Worm (Caenorhabditis elegans) whole organism, L3 larva: Measurements from ENCODE around the gene cls-3.

Experiments
- R02D3.7 ChIP-seq: fragments of 150-350 bp; optimal IDR thresholded peaks from 2 replicates; lab custom pipeline; 2014; ENCODE audit warnings: missing biosample characterization, missing genetic modification characterization
- ZK546.5 ChIP-seq: sonication (generic microtip); optimal IDR thresholded peaks from 2 replicates; lab custom pipeline; 2017; ENCODE audit warnings: missing biosample characterization, missing genetic modification characterization
- aly-2 ChIP-seq: fragments of 150-350 bp; optimal IDR thresholded peaks from 2 replicates; lab custom pipeline; 2014; ENCODE audit warnings: missing biosample characterization, missing genetic modification characterization
- ceh-16 ChIP-seq: sonication (generic microtip); optimal IDR thresholded peaks from 2 replicates; lab custom pipeline; 2017; ENCODE audit warnings: missing biosample characterization, missing genetic modification characterization
- ceh-28 ChIP-seq: fragments of 150-350 bp; optimal IDR thresholded peaks from 2 replicates; lab custom pipeline; 2014; ENCODE audit warnings: missing biosample characterization, missing genetic modification reagents, missing genetic modification characterization
- ceh-9 ChIP-seq: sonication (generic microtip); optimal IDR thresholded peaks from 2 replicates; lab custom pipeline; 2018; ENCODE audit warnings: missing biosample characterization, missing genetic modification characterization
- elt-2 ChIP-seq: sonication (generic microtip); optimal IDR thresholded peaks from 2 replicates; lab custom pipeline; 2016; ENCODE audit warnings: missing genetic modification reagents, mild to moderate bottlenecking, missing genetic modification characterization, missing compliant biosample characterization
- elt-3 ChIP-seq, 3 experiments: fragments of 150-350 bp in 1 of 3; sonication (generic microtip) in 2 of 3; optimal IDR thresholded peaks; 2 replicates in 2 of 3; 4 replicates in 1 of 3; lab custom pipeline; 2014 to 2017; ENCODE audit warnings: missing biosample characterization in 3 of 3, missing genetic modification characterization in 3 of 3
- eor-1 ChIP-seq, 2 experiments: fragments of 150-350 bp; optimal IDR thresholded peaks; 2 replicates each; lab custom pipeline; 2014 to 2018; ENCODE audit warnings: missing biosample characterization in 2 of 2, missing genetic modification characterization in 2 of 2
- fkh-2 ChIP-seq: fragments of 150-350 bp; optimal IDR thresholded peaks from 2 replicates; lab custom pipeline; 2014; ENCODE audit warnings: missing biosample characterization, missing genetic modification reagents, missing genetic modification characterization
- hmg-11 ChIP-seq: sonication (generic microtip); optimal IDR thresholded peaks from 2 replicates; lab custom pipeline; 2016; ENCODE audit warnings: missing genetic modification characterization, missing compliant biosample characterization
- lin-15B ChIP-seq: fragments of 150-350 bp; optimal IDR thresholded peaks from 2 replicates; lab custom pipeline; 2014; ENCODE audit warnings: missing biosample characterization, missing genetic modification characterization
- lin-39 ChIP-seq: fragments of 150-350 bp; optimal IDR thresholded peaks from 2 replicates; lab custom pipeline; 2018; ENCODE audit warnings: missing biosample characterization, missing genetic modification reagents, missing genetic modification characterization
- mdl-1 ChIP-seq: fragments of 150-350 bp; optimal IDR thresholded peaks from 2 replicates; lab custom pipeline; 2014; ENCODE audit warnings: missing biosample characterization, missing genetic modification characterization
- mml-1 ChIP-seq: fragments of 150-350 bp; sonication (generic microtip); optimal IDR thresholded peaks from 3 replicates; lab custom pipeline; 2014; ENCODE audit warnings: missing biosample characterization, missing genetic modification characterization
- nfya-1 ChIP-seq: sonication (generic microtip); optimal IDR thresholded peaks from 2 replicates; lab custom pipeline; 2017; ENCODE audit warnings: missing genetic modification characterization, mild to moderate bottlenecking, missing compliant biosample characterization, antibody characterized with exemption, moderate library complexity; ENCODE audit not compliant: insufficient read depth
- nhr-11 ChIP-seq: fragments of 150-350 bp; optimal IDR thresholded peaks from 2 replicates; lab custom pipeline; 2014; ENCODE audit warnings: missing biosample characterization, missing genetic modification characterization
- nhr-12 ChIP-seq: fragments of 150-350 bp; optimal IDR thresholded peaks from 2 replicates; lab custom pipeline; 2014; ENCODE audit warnings: missing biosample characterization, missing genetic modification characterization
- nhr-23 ChIP-seq: fragments of 150-350 bp; optimal IDR thresholded peaks from 2 replicates; lab custom pipeline; 2014; ENCODE audit warnings: missing biosample characterization, missing genetic modification reagents, missing genetic modification characterization
- nhr-237 ChIP-seq: fragments of 150-350 bp; optimal IDR thresholded peaks from 2 replicates; lab custom pipeline; 2014; ENCODE audit warnings: missing biosample characterization, missing genetic modification characterization
- nhr-25 ChIP-seq: sonication (generic microtip); optimal IDR thresholded peaks from 2 replicates; lab custom pipeline; 2017; ENCODE audit warnings: missing biosample characterization, missing genetic modification characterization
- nhr-43 ChIP-seq: sonication (generic microtip); optimal IDR thresholded peaks from 2 replicates; lab custom pipeline; 2016; ENCODE audit warnings: mild to moderate bottlenecking, missing genetic modification characterization, missing compliant biosample characterization; ENCODE audit not compliant: poor library complexity, severe bottlenecking
- nhr-67 ChIP-seq: fragments of 150-350 bp; optimal IDR thresholded peaks from 2 replicates; lab custom pipeline; 2014; ENCODE audit warnings: missing biosample characterization, missing genetic modification characterization
- nhr-76 ChIP-seq: fragments of 150-350 bp; sonication (generic microtip); optimal IDR thresholded peaks from 5 replicates; lab custom pipeline; 2014; ENCODE audit warnings: missing biosample characterization, missing genetic modification characterization
- nhr-77 ChIP-seq: fragments of 150-350 bp; optimal IDR thresholded peaks from 2 replicates; lab custom pipeline; 2014; ENCODE audit warnings: missing biosample characterization, missing genetic modification characterization
- pha-4 ChIP-seq: fragments of 150-350 bp; optimal IDR thresholded peaks from 2 replicates; lab custom pipeline; 2014; ENCODE audit warnings: missing biosample characterization, missing genetic modification reagents, missing genetic modification characterization
- pqm-1 ChIP-seq: fragments of 150-350 bp; optimal IDR thresholded peaks from 2 replicates; lab custom pipeline; 2017; ENCODE audit warnings: missing biosample characterization, missing genetic modification characterization, inconsistent platforms
- sea-2 ChIP-seq: fragments of 150-350 bp; sonication (generic microtip); optimal IDR thresholded peaks from 4 replicates; lab custom pipeline; 2014; ENCODE audit warnings: missing biosample characterization, missing genetic modification reagents, missing genetic modification characterization
- unc-39 ChIP-seq: sonication (generic microtip); optimal IDR thresholded peaks from 4 replicates; lab custom pipeline; 2017; ENCODE audit warnings: missing biosample characterization, missing genetic modification characterization
- unc-62 ChIP-seq: fragments of 150-350 bp; sonication (generic microtip); optimal IDR thresholded peaks from 4 replicates; lab custom pipeline; 2014; ENCODE audit warnings: missing biosample characterization, missing genetic modification reagents, missing genetic modification characterization
- zag-1 ChIP-seq: fragments of 150-350 bp; optimal IDR thresholded peaks from 2 replicates; lab custom pipeline; 2014; ENCODE audit warnings: missing biosample characterization, missing genetic modification characterization
- ztf-4 ChIP-seq: fragments of 150-350 bp; optimal IDR thresholded peaks from 2 replicates; lab custom pipeline; 2014; ENCODE audit warnings: missing biosample characterization, missing genetic modification characterization

Gene cls-3

DNA sequence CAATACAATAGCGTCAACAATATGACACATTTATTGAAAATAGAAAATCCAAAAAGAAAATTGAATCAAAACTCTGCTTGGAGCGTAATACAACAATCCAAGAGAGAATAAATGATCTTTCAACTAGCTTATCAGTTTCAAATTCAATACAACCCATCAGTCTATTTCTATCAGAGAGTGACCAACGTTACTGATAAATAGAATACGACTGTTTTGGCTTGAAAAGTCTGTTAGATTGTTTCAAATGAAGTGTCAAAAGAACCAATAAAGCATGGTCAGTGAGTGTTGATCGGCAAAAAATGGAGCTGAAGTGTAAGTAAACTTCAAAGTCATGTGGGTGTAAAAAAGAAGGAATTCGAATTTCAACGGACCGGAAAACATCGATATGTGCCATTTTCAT lies 46.7 kb upstream of the cls-3 start:
- peak; percentile 42 for TF ChIP-seq elt-2 (tag; lab: Kevin White, UChicago)
- TF ChIP-seq ceh-9: no peak
- TF ChIP-seq pha-4 (tag; lab: Kevin White, UChicago): peak; percentile 2
- TF ChIP-seq pqm-1: peak; percentile 11

ce11 chrIII:9236228-9236627 lies 45.3 kb upstream of the cls-3 start, which contains the start of gene T23G5.2:
T23G5.2 (minus strand) TSS chrIII:9236328.
- no peak for TF ChIP-seq elt-2 (tag; lab: Kevin White, UChicago)

ce11 chrIII:9231173-9231572 lies 40.3 kb upstream of the cls-3 start, which contains the start of gene T23G5.3:
T23G5.3 (minus strand) TSS chrIII:9231273.
- no peak for TF ChIP-seq elt-2 (tag; lab: Kevin White, UChicago)
- no peak for TF ChIP-seq unc-39 (tag; lab: Kevin White, UChicago)
- TF ChIP-seq ztf-4: no peak
- no peak for TF ChIP-seq nhr-76
- no peak for TF ChIP-seq ceh-9
- no peak for TF ChIP-seq zag-1 (tag; lab: Kevin White, UChicago)
- no peak for TF ChIP-seq nhr-67 (tag; lab: Kevin White, UChicago)
- TF ChIP-seq nhr-43: no peak
- TF ChIP-seq ZK546.5 (tag; lab: Kevin White, UChicago): no peak
- TF ChIP-seq mdl-1 (tag; lab: Kevin White, UChicago): no peak
- TF ChIP-seq sea-2 (GFP tag; lab: Kevin White, UChicago): no peak
- no peak for TF ChIP-seq lin-39 (tag; lab: Kevin White, UChicago)
- no peak for TF ChIP-seq hmg-11

- TF ChIP-seq R02D3.7 (no peak), nfya-1 (no peak)
Observed at ce11 chrIII:9228722-9229121, 37.8 kb upstream of the cls-3 start, which contains the start of gene rnr-1. rnr-1 (minus strand) TSS chrIII:9228798.

DNA sequence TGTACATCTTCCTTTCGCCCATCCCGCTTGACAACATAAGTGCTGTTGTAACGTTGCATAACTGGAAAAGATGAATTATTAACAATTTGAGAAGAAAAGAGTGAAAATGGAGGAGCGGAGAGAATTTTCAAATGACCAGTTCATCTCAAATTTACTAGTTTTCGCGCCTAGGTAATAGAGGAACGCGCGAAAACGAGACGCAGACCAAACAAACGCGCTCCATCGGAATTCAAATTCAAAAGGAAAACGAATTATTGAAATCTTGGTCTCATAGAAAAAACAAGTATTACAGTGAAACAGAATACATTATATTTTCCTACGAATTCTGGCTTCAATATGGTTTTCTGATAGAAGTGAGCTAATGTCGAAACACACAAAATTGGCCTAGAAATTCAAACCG lies 37.3 kb upstream of the cls-3 start:
- peak; percentile 5 for TF ChIP-seq lin-39 (tag; lab: Kevin White, UChicago)
- no peak for TF ChIP-seq nhr-237 (tag; lab: Kevin White, UChicago)
- no peak for TF ChIP-seq nhr-77 (tag; lab: Kevin White, UChicago)
- TF ChIP-seq unc-62: no peak
- TF ChIP-seq nhr-25: peak; percentile 48
- peak; percentile 85 for TF ChIP-seq pha-4 (tag; lab: Kevin White, UChicago)
- TF ChIP-seq mml-1 (tag; lab: Kevin White, UChicago): no peak
- TF ChIP-seq lin-15B (tag; lab: Kevin White, UChicago): peak; percentile 67
- TF ChIP-seq aly-2: no peak
- TF ChIP-seq ZK546.5 (tag; lab: Kevin White, UChicago): no peak
- peak; percentile 60 for TF ChIP-seq nfya-1
- peak; percentile 10 for TF ChIP-seq elt-2 (tag; lab: Kevin White, UChicago)
- peak; percentile 13 for TF ChIP-seq pqm-1

DNA sequence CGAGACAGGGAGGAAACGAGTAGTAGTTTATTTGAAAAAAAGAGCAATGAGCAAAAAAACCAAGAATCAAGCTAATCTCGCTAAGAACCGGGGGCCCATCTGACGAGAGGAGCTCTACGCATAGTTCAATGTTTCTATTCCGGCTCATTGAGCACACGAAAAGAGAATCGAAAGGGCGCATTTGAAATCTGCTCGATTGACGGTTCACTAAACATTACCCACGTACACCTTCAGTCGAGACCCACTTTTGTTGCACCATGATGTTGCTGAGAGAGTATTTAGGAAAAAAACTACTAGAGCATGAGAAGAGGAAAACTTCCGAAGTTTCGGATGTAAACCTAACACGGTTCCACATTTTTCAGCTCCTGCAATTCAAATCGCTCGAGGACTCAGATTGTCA lies 34.1 kb upstream of the cls-3 start:
- no peak for TF ChIP-seq eor-1 (tag; optimal IDR thresholded peaks at IDR 0.05; lab: Kevin White, UChicago)
- no peak for TF ChIP-seq mdl-1 (tag; lab: Kevin White, UChicago)
- no peak for TF ChIP-seq ceh-16 (tag; lab: Kevin White, UChicago)
- no peak for TF ChIP-seq nfya-1
- no peak for TF ChIP-seq sea-2 (GFP tag; lab: Kevin White, UChicago)
- TF ChIP-seq aly-2: no peak
- no peak for TF ChIP-seq nhr-25
- TF ChIP-seq lin-15B (tag; lab: Kevin White, UChicago): no peak
- TF ChIP-seq nhr-11 (tag; lab: Kevin White, UChicago): no peak
- no peak for TF ChIP-seq nhr-23 (tag; lab: Kevin White, UChicago)
- TF ChIP-seq unc-39 (tag; lab: Kevin White, UChicago): no peak
- no peak for TF ChIP-seq nhr-12 (tag; lab: Kevin White, UChicago)

DNA sequence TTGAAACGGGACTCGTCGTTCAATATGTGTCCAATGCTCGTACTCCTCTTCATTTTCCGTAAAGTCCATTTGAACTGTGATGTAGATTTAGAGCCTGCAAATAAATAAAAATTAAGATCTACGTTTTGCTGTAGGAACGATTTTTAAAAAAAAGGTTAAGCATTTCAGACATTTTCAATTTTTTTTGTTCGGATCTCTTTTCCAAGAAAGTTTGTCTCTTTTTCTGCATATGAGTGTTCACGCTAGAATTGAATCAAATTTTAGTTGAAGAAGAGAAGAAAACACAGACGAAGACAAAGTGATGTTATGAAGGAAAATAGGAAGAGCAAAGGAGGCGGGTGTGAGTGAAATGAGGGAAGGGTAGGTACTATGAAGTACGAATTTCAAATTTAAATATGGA lies 24.5 kb upstream of the cls-3 start, which contains the start of gene npr-29:
TSS of gene npr-29 (minus strand) at position 101 of the 400 bp plus-strand sequence.
- TF ChIP-seq ceh-16 (tag; lab: Kevin White, UChicago) (no peak), fkh-2 (tag; lab: Kevin White, UChicago) (no peak), elt-3 (tag; optimal IDR thresholded peaks at IDR 0.05; lab: Kevin White, UChicago) (no peak), nhr-237 (tag; lab: Kevin White, UChicago) (no peak), unc-39 (tag; lab: Kevin White, UChicago) (no peak), ceh-28 (tag; lab: Kevin White, UChicago) (no peak)
